Worm (Caenorhabditis elegans) whole organism, late embryonic: Measurements from ENCODE around the gene clec-206.

ENCODE experiments used
- C08G9.2 ChIP-seq: sonication (generic microtip); optimal IDR thresholded peaks from 2 replicates; lab custom pipeline; 2016; ENCODE audit warnings: mild to moderate bottlenecking, missing genetic modification characterization, moderate library complexity, missing compliant biosample characterization
- C38D4.7 ChIP-seq: fragments of 200-800 bp; sonication (Bioruptor generic); optimal IDR thresholded peaks from 2 replicates; lab custom pipeline; 2018; ENCODE audit warnings: mild to moderate bottlenecking, missing genetic modification characterization, moderate library complexity, missing compliant biosample characterization
- T23F11.4 ChIP-seq: fragments of 200-800 bp; sonication (Bioruptor generic); optimal IDR thresholded peaks from 2 replicates; lab custom pipeline; 2018; ENCODE audit warnings: mild to moderate bottlenecking, missing genetic modification characterization, missing compliant biosample characterization
- Y22D7AL.16 ChIP-seq: sonication (generic microtip); optimal IDR thresholded peaks from 2 replicates; lab custom pipeline; 2016; ENCODE audit warnings: missing genetic modification characterization, missing compliant biosample characterization
- ahr-1 ChIP-seq: sonication (generic microtip); optimal IDR thresholded peaks from 2 replicates; lab custom pipeline; 2016; ENCODE audit warnings: missing genetic modification characterization, missing compliant biosample characterization
- ceh-18 ChIP-seq: sonication (generic microtip); optimal IDR thresholded peaks from 2 replicates; lab custom pipeline; 2016; ENCODE audit warnings: missing genetic modification characterization, missing compliant biosample characterization
- ceh-19 ChIP-seq: fragments of 200-800 bp; sonication (Bioruptor generic); optimal IDR thresholded peaks from 2 replicates; lab custom pipeline; 2018; ENCODE audit warnings: mild to moderate bottlenecking, missing genetic modification characterization, missing compliant biosample characterization
- ceh-24 ChIP-seq: sonication (generic microtip); optimal IDR thresholded peaks from 2 replicates; lab custom pipeline; 2016; ENCODE audit warnings: mild to moderate bottlenecking, missing genetic modification characterization, missing compliant biosample characterization
- ceh-30 ChIP-seq: fragments of 150-350 bp; optimal IDR thresholded peaks from 2 replicates; lab custom pipeline; 2014; ENCODE audit warnings: missing biosample characterization, missing genetic modification characterization
- ceh-45 ChIP-seq: fragments of 200-800 bp; sonication (Bioruptor generic); IDR thresholded peaks from 2 replicates; pipeline ENCODE4 v1.3.6; 2022; ENCODE audit warnings: missing genetic modification reagents, missing genetic modification characterization, missing compliant biosample characterization
- ceh-48 ChIP-seq: sonication (generic microtip); optimal IDR thresholded peaks from 2 replicates; lab custom pipeline; 2016; ENCODE audit warnings: missing genetic modification characterization, inconsistent platforms, missing compliant biosample characterization
- ceh-6 ChIP-seq: fragments of 200-800 bp; sonication (Bioruptor generic); optimal IDR thresholded peaks from 2 replicates; lab custom pipeline; 2018; ENCODE audit warnings: mild to moderate bottlenecking, missing genetic modification characterization, missing compliant biosample characterization
- ceh-9 ChIP-seq: sonication (generic microtip); optimal IDR thresholded peaks from 2 replicates; lab custom pipeline; 2016; ENCODE audit warnings: mild to moderate bottlenecking, missing genetic modification characterization, inconsistent platforms, missing compliant biosample characterization
- dmd-4 ChIP-seq: sonication (generic microtip); optimal IDR thresholded peaks from 2 replicates; lab custom pipeline; 2016; ENCODE audit warnings: borderline replicate concordance, missing genetic modification characterization, missing compliant biosample characterization
- dve-1 ChIP-seq: sonication (generic microtip); optimal IDR thresholded peaks from 2 replicates; lab custom pipeline; 2017; ENCODE audit warnings: antibody characterized with exemption, mild to moderate bottlenecking, missing genetic modification characterization, missing compliant biosample characterization
- elt-4 ChIP-seq: sonication (generic microtip); optimal IDR thresholded peaks from 2 replicates; lab custom pipeline; 2016; ENCODE audit warnings: missing genetic modification characterization, missing compliant biosample characterization
- eyg-1 ChIP-seq: sonication (generic microtip); optimal IDR thresholded peaks from 2 replicates; lab custom pipeline; 2016; ENCODE audit warnings: missing genotype, missing genetic modification characterization, missing compliant biosample characterization
- fkh-6 ChIP-seq: sonication (generic microtip); optimal IDR thresholded peaks from 2 replicates; lab custom pipeline; 2016; ENCODE audit warnings: missing genetic modification characterization, missing compliant biosample characterization
- hlh-8 ChIP-seq: sonication (generic microtip); optimal IDR thresholded peaks from 2 replicates; lab custom pipeline; 2016; ENCODE audit warnings: missing genotype, missing genetic modification characterization, missing compliant biosample characterization
- lin-11 ChIP-seq: fragments of 200-800 bp; sonication (Bioruptor generic); optimal IDR thresholded peaks from 2 replicates; lab custom pipeline; 2018; ENCODE audit warnings: mild to moderate bottlenecking, missing genetic modification characterization, missing compliant biosample characterization
- madf-2 ChIP-seq: sonication (generic microtip); optimal IDR thresholded peaks from 2 replicates; lab custom pipeline; 2017; ENCODE audit warnings: missing genetic modification characterization, missing compliant biosample characterization
- mec-3 ChIP-seq: sonication (generic microtip); optimal IDR thresholded peaks from 2 replicates; lab custom pipeline; 2016; ENCODE audit warnings: borderline replicate concordance, missing genetic modification characterization, missing compliant biosample characterization
- nhr-11 ChIP-seq: fragments of 150-350 bp; optimal IDR thresholded peaks from 2 replicates; lab custom pipeline; 2014; ENCODE audit warnings: missing biosample characterization, missing genetic modification characterization
- nhr-232 ChIP-seq: sonication (generic microtip); optimal IDR thresholded peaks from 2 replicates; lab custom pipeline; 2016; ENCODE audit warnings: missing genetic modification characterization, missing compliant biosample characterization
- npax-4 ChIP-seq: sonication (generic microtip); optimal IDR thresholded peaks from 2 replicates; lab custom pipeline; 2016; ENCODE audit warnings: missing genetic modification characterization, missing compliant biosample characterization
- pha-2 ChIP-seq: sonication (generic microtip); optimal IDR thresholded peaks from 2 replicates; lab custom pipeline; 2017; ENCODE audit warnings: mild to moderate bottlenecking, missing genetic modification characterization, missing compliant biosample characterization
- pqm-1 ChIP-seq: sonication (generic microtip); optimal IDR thresholded peaks from 2 replicates; lab custom pipeline; 2016; ENCODE audit warnings: missing genetic modification characterization, missing compliant biosample characterization
- pros-1 ChIP-seq: fragments of 150-350 bp; optimal IDR thresholded peaks from 2 replicates; lab custom pipeline; 2014; ENCODE audit warnings: missing biosample characterization, missing genetic modification reagents, missing genetic modification characterization
- ref-2 ChIP-seq: sonication (generic microtip); optimal IDR thresholded peaks from 2 replicates; lab custom pipeline; 2016; ENCODE audit warnings: missing genetic modification characterization, missing compliant biosample characterization
- rnt-1 ChIP-seq: sonication (generic microtip); optimal IDR thresholded peaks from 2 replicates; lab custom pipeline; 2016; ENCODE audit warnings: missing genetic modification characterization, missing compliant biosample characterization
- sdc-2 ChIP-seq: sonication (generic microtip); optimal IDR thresholded peaks from 2 replicates; lab custom pipeline; 2016; ENCODE audit warnings: missing genotype, missing genetic modification characterization, missing compliant biosample characterization
- sox-2 ChIP-seq: fragments of 200-800 bp; sonication (Bioruptor generic); IDR thresholded peaks from 2 replicates; pipeline ENCODE4 v1.3.6; 2022; ENCODE audit warnings: missing genetic modification reagents, missing genetic modification characterization, missing compliant biosample characterization
- sox-4 ChIP-seq: sonication (generic microtip); optimal IDR thresholded peaks from 2 replicates; lab custom pipeline; 2017; ENCODE audit warnings: mild to moderate bottlenecking, missing genetic modification characterization, inconsistent platforms, missing compliant biosample characterization
- tbx-7 ChIP-seq: sonication (generic microtip); optimal IDR thresholded peaks from 2 replicates; lab custom pipeline; 2016; ENCODE audit warnings: missing genotype, missing genetic modification characterization, missing compliant biosample characterization
- ttx-3 ChIP-seq: sonication (generic microtip); optimal IDR thresholded peaks from 2 replicates; lab custom pipeline; 2016; ENCODE audit warnings: missing genetic modification reagents, missing genetic modification characterization, missing compliant biosample characterization
- unc-42 ChIP-seq: sonication (generic microtip); optimal IDR thresholded peaks from 2 replicates; lab custom pipeline; 2016; ENCODE audit warnings: missing genotype, missing genetic modification characterization, missing compliant biosample characterization
- unc-55 ChIP-seq: sonication (generic microtip); optimal IDR thresholded peaks from 2 replicates; lab custom pipeline; 2017; ENCODE audit warnings: missing biosample characterization, missing genetic modification reagents, missing genetic modification characterization
- ztf-16 ChIP-seq: sonication (generic microtip); optimal IDR thresholded peaks from 2 replicates; lab custom pipeline; 2017; ENCODE audit warnings: missing genetic modification characterization, missing compliant biosample characterization

clec-206 gene

DNA sequence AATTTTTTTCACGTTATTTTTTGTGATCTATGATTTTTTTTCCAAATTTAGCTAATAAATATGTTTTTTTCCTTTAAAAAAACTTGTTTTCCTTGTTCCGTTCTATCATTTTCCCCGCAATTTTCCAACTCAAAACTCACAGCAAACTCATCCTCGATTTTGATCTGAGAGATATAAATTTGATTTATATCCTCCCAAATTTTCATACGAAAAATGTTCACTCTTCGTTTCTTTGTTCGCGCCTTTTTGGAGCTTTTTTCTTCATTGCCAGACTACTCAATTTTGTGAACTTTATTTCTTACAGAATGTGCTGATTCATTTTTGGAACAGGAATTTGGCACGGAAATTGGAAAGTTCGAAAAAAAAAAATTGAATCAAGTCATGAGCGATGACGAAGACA lies 14.6 kb upstream of the clec-206 start, which contains the start of gene F59A7.14:
Gene F59A7.14 (plus strand): TSS at position 301 of the 400 bp plus-strand sequence.
- TF ChIP-seq pros-1 (tag; lab: Kevin White, UChicago) (no peak), rnt-1 (tag; lab: Kevin White, UChicago) (no peak), ttx-3 (no peak), ceh-24 (tag; lab: Kevin White, UChicago) (no peak), ahr-1 (tag; lab: Kevin White, UChicago) (no peak), lin-11 (no peak), nhr-232 (tag; lab: Kevin White, UChicago) (no peak), pha-2 (tag; lab: Kevin White, UChicago) (no peak), eyg-1 (no peak), fkh-6 (no peak), unc-42 (tag; lab: Kevin White, UChicago) (no peak), ceh-48 (tag; lab: Kevin White, UChicago) (no peak), T23F11.4 (GFP tag; lab: Kevin White, UChicago) (no peak), ztf-16 (tag; lab: Kevin White, UChicago) (no peak), sox-2 (no peak)

- TF ChIP-seq hlh-8 (tag; lab: Kevin White, UChicago) (no peak), ceh-30 (tag; lab: Kevin White, UChicago) (no peak), unc-55 (GFP tag; lab: Kevin White, UChicago) (no peak)
Measured at ce11 chrV:2016428-2016827, 12.3 kb upstream of the clec-206 start, which contains the start of gene F59A7.2. TSS of gene F59A7.2 (minus strand) at chrV:2016528.

DNA sequence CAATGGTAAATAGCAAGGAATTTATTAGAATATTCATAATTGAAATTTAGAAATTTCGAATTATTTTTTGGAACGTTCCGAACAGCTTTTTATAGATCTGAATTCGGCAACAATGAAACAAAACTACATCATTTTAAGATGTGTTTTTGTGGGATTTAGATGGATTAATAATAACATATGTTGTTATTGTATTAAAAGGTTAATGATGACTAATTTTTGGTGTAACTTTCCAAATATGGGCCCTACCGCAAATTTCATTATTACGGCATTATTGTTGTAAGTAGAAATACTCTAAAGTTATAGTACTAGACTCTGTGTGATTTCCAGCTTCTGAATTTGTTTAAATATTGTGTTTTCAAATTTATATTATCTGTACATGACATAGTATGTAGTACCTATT lies 9.7 kb upstream of the clec-206 start, which contains the start of gene F59A7.11:
Gene F59A7.11 (minus strand): TSS at position 101 of the 400 bp plus-strand sequence.
- TF ChIP-seq pros-1 (tag; lab: Kevin White, UChicago) = no peak
- TF ChIP-seq sox-4 = no peak
- no peak for TF ChIP-seq ceh-45 (GFP tag; lab: Robert Waterston, UW)
- no peak for TF ChIP-seq nhr-11
- no peak for TF ChIP-seq npax-4 (tag; lab: Kevin White, UChicago)
- no peak for TF ChIP-seq C38D4.7 (GFP tag; lab: Kevin White, UChicago)
- TF ChIP-seq elt-4 = no peak
- TF ChIP-seq ref-2 (tag; lab: Kevin White, UChicago) = no peak
- no peak for TF ChIP-seq unc-55 (GFP tag; lab: Kevin White, UChicago)
- TF ChIP-seq tbx-7 = no peak
- TF ChIP-seq pqm-1 (tag; lab: Kevin White, UChicago) = no peak
- no peak for TF ChIP-seq mec-3 (tag; lab: Kevin White, UChicago)
- TF ChIP-seq ahr-1 (tag; lab: Kevin White, UChicago) = no peak
- no peak for TF ChIP-seq lin-11
- no peak for TF ChIP-seq ceh-19 (GFP tag; lab: Kevin White, UChicago)

DNA sequence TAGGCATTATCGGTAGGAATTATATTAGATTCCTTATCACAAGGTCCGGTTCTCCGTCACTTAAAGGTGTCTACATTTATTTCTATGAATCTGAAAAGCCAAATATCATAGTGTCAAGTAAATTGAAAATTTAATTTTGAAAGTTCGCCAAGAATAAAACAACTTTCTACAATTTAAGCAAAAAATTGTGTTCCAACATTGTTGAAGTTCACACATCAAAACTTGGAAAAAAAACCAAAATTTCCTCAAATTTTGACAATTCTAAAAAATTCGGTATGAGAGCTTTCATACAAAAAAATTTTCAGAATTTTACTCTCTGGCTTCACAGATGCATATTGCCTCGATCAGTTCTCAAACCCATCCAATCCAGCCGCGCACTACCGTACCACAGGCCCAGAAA lies 7.6 kb upstream of the clec-206 start, which contains the start of gene F59A7.7:
Gene F59A7.7 (plus strand): TSS at position 301 of the 400 bp plus-strand sequence.
- no peak for TF ChIP-seq sdc-2 (tag; lab: Kevin White, UChicago)
- no peak for TF ChIP-seq ceh-18 (tag; lab: Kevin White, UChicago)
- TF ChIP-seq ceh-9 (tag; lab: Kevin White, UChicago) = no peak
- no peak for TF ChIP-seq madf-2 (tag; lab: Kevin White, UChicago)
- TF ChIP-seq ceh-6 = no peak
- TF ChIP-seq pha-2 (tag; lab: Kevin White, UChicago) = no peak
- TF ChIP-seq dve-1 (tag; lab: Kevin White, UChicago) = no peak
- TF ChIP-seq tbx-7 = no peak
- TF ChIP-seq dmd-4 = no peak
- TF ChIP-seq ttx-3 = no peak
- TF ChIP-seq unc-55 (GFP tag; lab: Kevin White, UChicago) = no peak
- TF ChIP-seq C08G9.2 = no peak
- TF ChIP-seq elt-4 = no peak
- TF ChIP-seq Y22D7AL.16 (tag; lab: Kevin White, UChicago) = no peak
- TF ChIP-seq mec-3 (tag; lab: Kevin White, UChicago) = no peak
- no peak for TF ChIP-seq rnt-1 (tag; lab: Kevin White, UChicago)
